Fruit fly (Drosophila melanogaster) whole organism, adult: Measurements from ENCODE around the gene CG8042.
A peak's percentile ranks its signal among the peaks of the same experiment; 100 is the strongest.

Source experiments
- CG11617 ChIP-seq: fragments of 200-800 bp; sonication (Bioruptor generic); optimal IDR thresholded peaks from 2 replicates; lab custom pipeline; 2017; ENCODE audit warnings: mild to moderate bottlenecking, missing biosample characterization, missing genetic modification reagents, missing genetic modification characterization
- CG12768 ChIP-seq: fragments of 200-800 bp; sonication (Bioruptor generic); optimal IDR thresholded peaks from 2 replicates; lab custom pipeline; 2017; ENCODE audit warnings: missing biosample characterization, missing genetic modification characterization, mild to moderate bottlenecking, moderate library complexity, missing genetic modification reagents
- CG14711 ChIP-seq: fragments of 200-800 bp; sonication (Bioruptor generic); optimal IDR thresholded peaks from 2 replicates; lab custom pipeline; 2018; ENCODE audit warnings: missing biosample characterization, mild to moderate bottlenecking, missing genetic modification characterization, moderate library complexity
- CG1620 ChIP-seq: fragments of 200-800 bp; sonication (Bioruptor generic); optimal IDR thresholded peaks from 2 replicates; lab custom pipeline; 2016; ENCODE audit warnings: missing biosample characterization, missing genetic modification characterization
- CG33017 ChIP-seq: fragments of 200-800 bp; sonication (Bioruptor generic); optimal IDR thresholded peaks from 2 replicates; lab custom pipeline; 2018; ENCODE audit warnings: missing biosample characterization, mild to moderate bottlenecking, missing genetic modification characterization, moderate library complexity
- CG5204 ChIP-seq: fragments of 200-800 bp; sonication (Bioruptor generic); optimal IDR thresholded peaks from 2 replicates; lab custom pipeline; 2016; ENCODE audit warnings: missing biosample characterization, missing genetic modification characterization
- CG7045 ChIP-seq: fragments of 200-800 bp; sonication (Bioruptor generic); optimal IDR thresholded peaks from 2 replicates; lab custom pipeline; 2017; ENCODE audit warnings: missing biosample characterization, mild to moderate bottlenecking, missing genetic modification characterization
- CG7101 ChIP-seq: fragments of 200-800 bp; sonication (Bioruptor generic); optimal IDR thresholded peaks from 2 replicates; lab custom pipeline; 2018; ENCODE audit warnings: missing biosample characterization, mild to moderate bottlenecking, missing genetic modification characterization, moderate library complexity
- Clk ChIP-seq: fragments of 200-800 bp; sonication (Bioruptor generic); optimal IDR thresholded peaks from 2 replicates; lab custom pipeline; 2017; ENCODE audit warnings: missing biosample characterization, missing genetic modification characterization
- Crg-1 ChIP-seq: fragments of 200-800 bp; sonication (Bioruptor generic); optimal IDR thresholded peaks from 2 replicates; lab custom pipeline; 2016; ENCODE audit warnings: missing biosample characterization, missing genetic modification characterization
- Hr96 ChIP-seq: fragments of 200-800 bp; sonication (Bioruptor generic); optimal IDR thresholded peaks from 2 replicates; lab custom pipeline; 2016; ENCODE audit warnings: missing biosample characterization, missing genetic modification characterization
- Mnt ChIP-seq: fragments of 200-800 bp; sonication (Bioruptor generic); optimal IDR thresholded peaks from 2 replicates; lab custom pipeline; 2016; ENCODE audit warnings: missing biosample characterization, mild to moderate bottlenecking, missing genetic modification characterization
- bab1 ChIP-seq: fragments of 200-800 bp; sonication (Bioruptor generic); optimal IDR thresholded peaks from 3 replicates; lab custom pipeline; 2019; ENCODE audit warnings: missing biosample characterization, mild to moderate bottlenecking, missing genetic modification characterization, moderate library complexity
- cic ChIP-seq: fragments of 200-800 bp; sonication (Bioruptor generic); optimal IDR thresholded peaks from 2 replicates; lab custom pipeline; 2017; ENCODE audit warnings: missing biosample characterization, mild to moderate bottlenecking, missing genetic modification characterization, moderate library complexity
- cnc ChIP-seq, 2 experiments: fragments of >200 bp; optimal IDR thresholded peaks; 2 replicates each; lab custom pipeline; 2017
- kay ChIP-seq: fragments of 200-800 bp; sonication (Bioruptor generic); peaks from one replicate; lab custom pipeline; 2016; ENCODE audit warnings: missing biosample characterization, missing genetic modification characterization, borderline replicate concordance
- ovo ChIP-seq: fragments of 200-800 bp; sonication (Bioruptor generic); optimal IDR thresholded peaks from 2 replicates; lab custom pipeline; 2016; ENCODE audit warnings: missing biosample characterization, missing genetic modification characterization
- pad ChIP-seq: fragments of 200-800 bp; sonication (Bioruptor generic); optimal IDR thresholded peaks from 3 replicates; lab custom pipeline; 2017; ENCODE audit warnings: missing biosample characterization, missing genetic modification characterization, mild to moderate bottlenecking, moderate library complexity, missing genetic modification reagents
- tj ChIP-seq: fragments of 200-800 bp; sonication (Bioruptor generic); optimal IDR thresholded peaks from 3 replicates; lab custom pipeline; 2017; ENCODE audit warnings: missing biosample characterization, mild to moderate bottlenecking, missing genetic modification characterization, moderate library complexity
- toe ChIP-seq: fragments of 200-800 bp; sonication (Bioruptor generic); optimal IDR thresholded peaks from 2 replicates; lab custom pipeline; 2016; ENCODE audit warnings: missing biosample characterization, missing genetic modification characterization

Gene CG8042

dm6 chr3L:7941514-7941913 is 33.3 kb downstream of the CG8042 start:
- no peak for TF ChIP-seq cic (GFP tag; lab: Kevin White, UChicago)
- no peak for TF ChIP-seq Clk (GFP tag; lab: Kevin White, UChicago)
- TF ChIP-seq CG33017 (tag; lab: Kevin White, UChicago): no peak
- no peak for TF ChIP-seq CG5204 (GFP tag; lab: Kevin White, UChicago)
- TF ChIP-seq bab1: no peak
- TF ChIP-seq cnc (optimal IDR thresholded peaks at IDR 0.05; lab: Kevin White, UChicago): no peak

- TF ChIP-seq kay (GFP tag; lab: Kevin White, UChicago) (no peak), Hr96 (GFP tag; lab: Kevin White, UChicago) (no peak), bab1 (no peak), cic (GFP tag; lab: Kevin White, UChicago) (no peak), CG33017 (tag; lab: Kevin White, UChicago) (no peak)
Observed at dm6 chr3L:7940558-7941238, 34.1 kb downstream of the CG8042 start.

- no peak for TF ChIP-seq CG7101 (tag; lab: Kevin White, UChicago)
- no peak for TF ChIP-seq pad (GFP tag; lab: Kevin White, UChicago)
- TF ChIP-seq tj (GFP tag; lab: Kevin White, UChicago): no peak
- no peak for TF ChIP-seq Mnt (GFP tag; lab: Kevin White, UChicago)
- TF ChIP-seq Crg-1 (GFP tag; lab: Kevin White, UChicago): no peak
- no peak for TF ChIP-seq kay (GFP tag; lab: Kevin White, UChicago)
- TF ChIP-seq cnc (optimal IDR thresholded peaks at IDR 0.05; lab: Kevin White, UChicago): no peak
- TF ChIP-seq CG11617 (GFP tag; lab: Kevin White, UChicago): no peak
- TF ChIP-seq Clk (GFP tag; lab: Kevin White, UChicago): no peak
- no peak for TF ChIP-seq CG5204 (GFP tag; lab: Kevin White, UChicago)
- no peak for TF ChIP-seq bab1
- TF ChIP-seq CG1620 (GFP tag; lab: Kevin White, UChicago): no peak
- no peak for TF ChIP-seq CG33017 (tag; lab: Kevin White, UChicago)
- no peak for TF ChIP-seq cic (GFP tag; lab: Kevin White, UChicago)
- TF ChIP-seq toe (GFP tag; lab: Kevin White, UChicago): no peak
- TF ChIP-seq CG12768: no peak
- no peak for TF ChIP-seq ovo
- no peak for TF ChIP-seq Hr96 (GFP tag; lab: Kevin White, UChicago)
Observed at dm6 chr3L:7938638-7939037, 36.2 kb downstream of the CG8042 start.

- TF ChIP-seq bab1: no peak
- TF ChIP-seq CG14711 (tag; lab: Kevin White, UChicago): peak; percentile 1
- TF ChIP-seq Hr96 (GFP tag; lab: Kevin White, UChicago): no peak
- TF ChIP-seq CG33017 (tag; lab: Kevin White, UChicago): no peak
- peak; percentile 13 for TF ChIP-seq Mnt (GFP tag; lab: Kevin White, UChicago)
Observed at dm6 chr3L:7935933-7936494, 38.8 kb downstream of the CG8042 start, which contains the start of the genes syd and Srp9. Gene syd, minus strand, starts transcription at chr3L:7936120. Gene Srp9, plus strand, starts transcription at chr3L:7936373.

dm6 chr3L:7935409-7935932 is 39.3 kb downstream of the CG8042 start:
- no peak for TF ChIP-seq Clk (GFP tag; lab: Kevin White, UChicago)
- TF ChIP-seq CG5204 (GFP tag; lab: Kevin White, UChicago): no peak
- TF ChIP-seq cnc (optimal IDR thresholded peaks at IDR 0.05; lab: Kevin White, UChicago): no peak
- TF ChIP-seq CG11617 (GFP tag; lab: Kevin White, UChicago): no peak
- peak; percentile 46 for TF ChIP-seq pad (GFP tag; lab: Kevin White, UChicago)
- no peak for TF ChIP-seq Mnt (GFP tag; lab: Kevin White, UChicago)
- TF ChIP-seq CG12768: no peak
- no peak for TF ChIP-seq CG7045
- peak; percentile 93 for TF ChIP-seq ovo
- no peak for TF ChIP-seq toe (GFP tag; lab: Kevin White, UChicago)
- TF ChIP-seq CG1620 (GFP tag; lab: Kevin White, UChicago): no peak
- TF ChIP-seq CG7101 (tag; lab: Kevin White, UChicago): no peak

dm6 chr3L:7934857-7935256 is 39.9 kb downstream of the CG8042 start:
- no peak for TF ChIP-seq CG33017 (tag; lab: Kevin White, UChicago)
- TF ChIP-seq ovo: no peak

dm6 chr3L:7934200-7934599 is 40.6 kb downstream of the CG8042 start:
- peak; percentile 47 for TF ChIP-seq kay (GFP tag; lab: Kevin White, UChicago)
- no peak for TF ChIP-seq cic (GFP tag; lab: Kevin White, UChicago)
- peak; percentile 32 for TF ChIP-seq Mnt (GFP tag; lab: Kevin White, UChicago)
